Worm (Caenorhabditis elegans) whole organism, L2 larva: Measurements from ENCODE around the gene K10B3.5.
A peak's percentile ranks its signal among the peaks of the same experiment; 100 is the strongest.

Source experiments
- C34F6.9 ChIP-seq: fragments of 150-350 bp; optimal IDR thresholded peaks from 2 replicates; lab custom pipeline; 2014; ENCODE audit warnings: missing biosample characterization, missing genetic modification characterization
- F13H6.1 ChIP-seq: sonication (generic microtip); optimal IDR thresholded peaks from 2 replicates; lab custom pipeline; 2016; ENCODE audit warnings: missing genetic modification characterization, missing compliant biosample characterization
- R02D3.7 ChIP-seq: fragments of 150-350 bp; optimal IDR thresholded peaks from 2 replicates; lab custom pipeline; 2014; ENCODE audit warnings: missing biosample characterization, missing genetic modification characterization
- Y55F3AM.14 ChIP-seq: fragments of 200-800 bp; sonication (Bioruptor generic); optimal IDR thresholded peaks from 2 replicates; lab custom pipeline; 2018; ENCODE audit warnings: mild to moderate bottlenecking, missing genetic modification characterization, missing compliant biosample characterization
- ZK546.5 ChIP-seq: sonication (generic microtip); optimal IDR thresholded peaks from 2 replicates; lab custom pipeline; 2017; ENCODE audit warnings: missing biosample characterization, missing genetic modification characterization
- alr-1 ChIP-seq: fragments of 150-350 bp; optimal IDR thresholded peaks from 2 replicates; lab custom pipeline; 2014; ENCODE audit warnings: missing biosample characterization, missing genetic modification characterization
- aly-2 ChIP-seq: fragments of 150-350 bp; optimal IDR thresholded peaks from 2 replicates; lab custom pipeline; 2014; ENCODE audit warnings: missing biosample characterization, missing genetic modification characterization
- ama-1 ChIP-seq: fragments of 150-350 bp; optimal IDR thresholded peaks from 2 replicates; lab custom pipeline; 2018; ENCODE audit warnings: inconsistent platforms
- blmp-1 ChIP-seq: sonication (generic microtip); optimal IDR thresholded peaks from 2 replicates; lab custom pipeline; 2017; ENCODE audit warnings: missing genetic modification characterization, mild to moderate bottlenecking, missing compliant biosample characterization, antibody characterized with exemption, moderate library complexity; ENCODE audit not compliant: insufficient read depth
- ceh-16 ChIP-seq: fragments of 150-350 bp; optimal IDR thresholded peaks from 2 replicates; lab custom pipeline; 2014; ENCODE audit warnings: missing biosample characterization, missing genetic modification characterization
- ceh-82 ChIP-seq: fragments of 150-350 bp; optimal IDR thresholded peaks from 2 replicates; lab custom pipeline; 2014; ENCODE audit warnings: missing biosample characterization, missing genetic modification characterization
- crh-2 ChIP-seq: sonication (generic microtip); optimal IDR thresholded peaks from 2 replicates; lab custom pipeline; 2017; ENCODE audit warnings: missing biosample characterization, missing genetic modification characterization
- dmd-4 ChIP-seq: sonication (generic microtip); optimal IDR thresholded peaks from 2 replicates; lab custom pipeline; 2017; ENCODE audit warnings: missing biosample characterization, missing genetic modification characterization
- egl-27 ChIP-seq: sonication (generic microtip); optimal IDR thresholded peaks from 3 replicates; lab custom pipeline; 2017; ENCODE audit warnings: missing biosample characterization, missing genetic modification reagents, missing genetic modification characterization
- fos-1 ChIP-seq: fragments of 150-350 bp; optimal IDR thresholded peaks from 2 replicates; lab custom pipeline; 2014; ENCODE audit warnings: missing biosample characterization, missing genetic modification characterization
- gmeb-1 ChIP-seq: fragments of 150-350 bp; optimal IDR thresholded peaks from 2 replicates; lab custom pipeline; 2014; ENCODE audit warnings: missing biosample characterization, missing genetic modification characterization
- lin-11 ChIP-seq: fragments of 150-350 bp; sonication (generic microtip); optimal IDR thresholded peaks from 2 replicates; lab custom pipeline; 2014; ENCODE audit warnings: missing biosample characterization, missing genetic modification characterization, inconsistent platforms, mixed read lengths
- lin-13 ChIP-seq: fragments of 150-350 bp; optimal IDR thresholded peaks from 2 replicates; lab custom pipeline; 2014; ENCODE audit warnings: missing biosample characterization, missing genetic modification reagents, missing genetic modification characterization
- lin-39 ChIP-seq: fragments of 150-350 bp; optimal IDR thresholded peaks from 2 replicates; lab custom pipeline; 2014; ENCODE audit warnings: missing biosample characterization, missing genetic modification reagents, missing genetic modification characterization
- lsy-2 ChIP-seq, 2 experiments: fragments of 150-350 bp in 1 of 2; sonication (generic microtip) in 1 of 2; optimal IDR thresholded peaks; 2 replicates each; lab custom pipeline; 2014 to 2017; ENCODE audit warnings: missing biosample characterization in 2 of 2, missing genetic modification characterization in 2 of 2
- mab-5 ChIP-seq: fragments of 150-350 bp; optimal IDR thresholded peaks from 2 replicates; lab custom pipeline; 2014; ENCODE audit warnings: missing biosample characterization, missing genetic modification characterization
- mbf-1 ChIP-seq: sonication (generic microtip); optimal IDR thresholded peaks from 2 replicates; lab custom pipeline; 2017; ENCODE audit warnings: missing biosample characterization, missing genetic modification characterization
- mdl-1 ChIP-seq, 2 experiments: fragments of 150-350 bp in 1 of 2; sonication (generic microtip) in 1 of 2; optimal IDR thresholded peaks; 2 replicates each; lab custom pipeline; 2017; ENCODE audit warnings: missing biosample characterization in 2 of 2, missing genetic modification characterization in 2 of 2
- nhr-10 ChIP-seq: sonication (generic microtip); optimal IDR thresholded peaks from 2 replicates; lab custom pipeline; 2017; ENCODE audit warnings: missing biosample characterization, missing genetic modification characterization
- nhr-11 ChIP-seq: fragments of 150-350 bp; optimal IDR thresholded peaks from 2 replicates; lab custom pipeline; 2014; ENCODE audit warnings: missing biosample characterization, missing genetic modification characterization
- nhr-12 ChIP-seq: fragments of 150-350 bp; optimal IDR thresholded peaks from 2 replicates; lab custom pipeline; 2014; ENCODE audit warnings: missing biosample characterization, missing genetic modification characterization
- nhr-129 ChIP-seq: fragments of 150-350 bp; optimal IDR thresholded peaks from 2 replicates; lab custom pipeline; 2014; ENCODE audit warnings: missing biosample characterization, missing genetic modification characterization
- nhr-21 ChIP-seq: fragments of 150-350 bp; optimal IDR thresholded peaks from 2 replicates; lab custom pipeline; 2014; ENCODE audit warnings: missing biosample characterization, missing genetic modification characterization
- nhr-23 ChIP-seq: fragments of 150-350 bp; optimal IDR thresholded peaks from 2 replicates; lab custom pipeline; 2014; ENCODE audit warnings: missing biosample characterization, missing genetic modification reagents, missing genetic modification characterization
- nhr-237 ChIP-seq: fragments of 150-350 bp; optimal IDR thresholded peaks from 2 replicates; lab custom pipeline; 2014; ENCODE audit warnings: missing biosample characterization, missing genetic modification characterization
- nhr-25 ChIP-seq: fragments of 150-350 bp; sonication (generic microtip); optimal IDR thresholded peaks from 3 replicates; lab custom pipeline; 2014; ENCODE audit warnings: missing biosample characterization, missing genetic modification characterization
- nhr-6 ChIP-seq: fragments of 150-350 bp; optimal IDR thresholded peaks from 2 replicates; lab custom pipeline; 2014; ENCODE audit warnings: missing biosample characterization, missing genetic modification characterization
- nhr-77 ChIP-seq: fragments of 150-350 bp; optimal IDR thresholded peaks from 2 replicates; lab custom pipeline; 2014; ENCODE audit warnings: missing biosample characterization, missing genetic modification characterization
- peb-1 ChIP-seq: fragments of 150-350 bp; optimal IDR thresholded peaks from 2 replicates; lab custom pipeline; 2014; ENCODE audit warnings: missing biosample characterization, missing genetic modification characterization
- sem-4 ChIP-seq: fragments of 150-350 bp; optimal IDR thresholded peaks from 2 replicates; lab custom pipeline; 2014; ENCODE audit warnings: missing biosample characterization, missing genetic modification reagents, missing genetic modification characterization
- sma-3 ChIP-seq: sonication (generic microtip); optimal IDR thresholded peaks from 2 replicates; lab custom pipeline; 2016; ENCODE audit warnings: missing genetic modification reagents, missing genetic modification characterization, missing compliant biosample characterization
- sma-9 ChIP-seq, 2 experiments: fragments of 150-350 bp in 1 of 2; sonication (generic microtip) in 1 of 2; optimal IDR thresholded peaks; 2 replicates each; lab custom pipeline; 2014 to 2016; ENCODE audit warnings: missing genetic modification characterization in 2 of 2, mild to moderate bottlenecking in 1 of 2, missing biosample characterization in 1 of 2, missing compliant biosample characterization in 1 of 2, missing genetic modification reagents in 1 of 2, moderate library complexity in 1 of 2
- snpc-4 ChIP-seq: fragments of 150-350 bp; optimal IDR thresholded peaks from 2 replicates; lab custom pipeline; 2014; ENCODE audit warnings: missing biosample characterization, missing genetic modification characterization
- unc-39 ChIP-seq: fragments of 150-350 bp; optimal IDR thresholded peaks from 2 replicates; lab custom pipeline; 2014; ENCODE audit warnings: missing biosample characterization, missing genetic modification characterization
- unc-55 ChIP-seq: fragments of 150-350 bp; sonication (generic microtip); optimal IDR thresholded peaks from 3 replicates; lab custom pipeline; 2014; ENCODE audit warnings: missing biosample characterization, missing genetic modification reagents, missing genetic modification characterization
- unc-62 ChIP-seq: fragments of 150-350 bp; optimal IDR thresholded peaks from 2 replicates; lab custom pipeline; 2014; ENCODE audit warnings: missing biosample characterization, missing genetic modification reagents, missing genetic modification characterization
- zag-1 ChIP-seq: fragments of 150-350 bp; optimal IDR thresholded peaks from 2 replicates; lab custom pipeline; 2014; ENCODE audit warnings: missing biosample characterization, missing genetic modification characterization
- ztf-1 ChIP-seq: fragments of 200-800 bp; sonication (Bioruptor generic); conservative IDR thresholded peaks from 2 replicates; pipeline ENCODE4 v1.3.6; 2022; ENCODE audit warnings: missing genetic modification characterization, missing compliant biosample characterization

K10B3.5 gene

ce11 chrX:3094304-3094703 lies 12.0 kb downstream of the K10B3.5 start, which contains the start of gene wrt-2:
Gene wrt-2 (minus strand): TSS chrX:3094349.
- TF ChIP-seq aly-2 (no peak), zag-1 (tag; lab: Kevin White, UChicago) (no peak), egl-27 (no peak), crh-2 (no peak), fos-1 (tag; lab: Kevin White, UChicago) (no peak), ceh-82 (tag; lab: Kevin White, UChicago) (no peak), lin-39 (tag; lab: Kevin White, UChicago) (no peak), R02D3.7 (tag; lab: Kevin White, UChicago) (no peak), nhr-10 (tag; lab: Kevin White, UChicago) (no peak), blmp-1 (tag; lab: Kevin White, UChicago) (no peak), nhr-12 (tag; lab: Kevin White, UChicago) (no peak), lin-13 (GFP tag; lab: Kevin White, UChicago) (no peak), gmeb-1 (tag; lab: Kevin White, UChicago) (no peak), nhr-11 (tag; lab: Kevin White, UChicago) (no peak), snpc-4 (tag; lab: Kevin White, UChicago) (no peak)

DNA sequence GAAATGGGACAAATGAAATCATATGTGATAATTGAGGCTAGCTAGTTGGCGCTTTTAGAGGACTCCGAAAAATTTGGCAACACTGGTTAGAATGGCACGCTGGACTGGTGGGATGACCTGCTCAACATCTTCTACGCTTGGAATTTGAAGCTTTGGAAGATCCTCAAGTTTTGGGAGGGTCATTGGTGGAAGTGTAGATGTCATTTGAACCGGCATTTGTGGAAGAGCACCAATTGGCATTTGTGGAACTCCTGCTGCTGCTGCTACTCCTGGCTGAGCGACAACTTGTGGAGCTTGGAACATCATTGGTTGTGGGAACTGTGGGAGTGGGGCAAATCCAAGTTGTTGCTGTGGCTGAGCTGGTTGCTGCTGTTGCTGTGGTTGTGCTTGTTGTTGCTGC lies 13.8 kb downstream of the K10B3.5 start:
- no peak for TF ChIP-seq mdl-1 (tag; optimal IDR thresholded peaks at IDR 0.05; lab: Kevin White, UChicago)
- TF ChIP-seq nhr-129 (tag; lab: Kevin White, UChicago): peak; percentile 33

- TF ChIP-seq nhr-12 (tag; lab: Kevin White, UChicago) (no peak), C34F6.9 (tag; lab: Kevin White, UChicago) (no peak), nhr-129 (tag; lab: Kevin White, UChicago) (peak; percentile 13), nhr-10 (tag; lab: Kevin White, UChicago) (no peak), nhr-25 (tag; lab: Kevin White, UChicago) (no peak), lsy-2 (tag; optimal IDR thresholded peaks at IDR 0.05; lab: Kevin White, UChicago) (no peak)
These were observed 15.0 kb downstream of the K10B3.5 start for ce11 chrX:3091119-3091746.

- no peak for TF ChIP-seq dmd-4 (tag; lab: Kevin White, UChicago)
- no peak for TF ChIP-seq snpc-4 (tag; lab: Kevin White, UChicago)
- TF ChIP-seq Y55F3AM.14 (GFP tag; lab: Kevin White, UChicago): no peak
- no peak for TF ChIP-seq lin-13 (GFP tag; lab: Kevin White, UChicago)
- TF ChIP-seq sma-3 (GFP tag; lab: Kevin White, UChicago): peak; percentile 48
- TF ChIP-seq lin-11 (tag; lab: Kevin White, UChicago): peak; percentile 22
- TF ChIP-seq nhr-6: no peak
- peak; percentile 59 for TF ChIP-seq F13H6.1
- peak; percentile 78 for TF ChIP-seq nhr-129 (tag; lab: Kevin White, UChicago)
- TF ChIP-seq aly-2: no peak
- no peak for TF ChIP-seq ceh-82 (tag; lab: Kevin White, UChicago)
- no peak for TF ChIP-seq nhr-12 (tag; lab: Kevin White, UChicago)
- no peak for TF ChIP-seq egl-27
- TF ChIP-seq nhr-237 (tag; lab: Kevin White, UChicago): no peak
- TF ChIP-seq zag-1 (tag; lab: Kevin White, UChicago): peak; percentile 10
- no peak for TF ChIP-seq peb-1 (tag; lab: Kevin White, UChicago)
- TF ChIP-seq crh-2: peak; percentile 11
- TF ChIP-seq ZK546.5 (tag; lab: Kevin White, UChicago): no peak
- TF ChIP-seq nhr-11 (tag; lab: Kevin White, UChicago): no peak
- no peak for TF ChIP-seq nhr-23 (tag; lab: Kevin White, UChicago)
- TF ChIP-seq unc-62 (GFP tag; lab: Kevin White, UChicago): no peak
- no peak for TF ChIP-seq ama-1
- TF ChIP-seq sma-9 (GFP tag; optimal IDR thresholded peaks at IDR 0.05; lab: Kevin White, UChicago): peak; percentile 18
- no peak for TF ChIP-seq sma-9 (tag; optimal IDR thresholded peaks at IDR 0.05; lab: Kevin White, UChicago)
- peak; percentile 63 for TF ChIP-seq blmp-1 (tag; lab: Kevin White, UChicago)
- TF ChIP-seq mbf-1 (tag; lab: Kevin White, UChicago): no peak
- TF ChIP-seq R02D3.7 (tag; lab: Kevin White, UChicago): no peak
- TF ChIP-seq C34F6.9 (tag; lab: Kevin White, UChicago): peak; percentile 72
- peak in 1 of 2 experiments; percentile 6 for TF ChIP-seq mdl-1 (tag; optimal IDR thresholded peaks at IDR 0.05; lab: Kevin White, UChicago)
- TF ChIP-seq nhr-77 (tag; lab: Kevin White, UChicago): no peak
- TF ChIP-seq unc-39 (tag; lab: Kevin White, UChicago): no peak
- peak in 1 of 2 experiments; percentile 56 for TF ChIP-seq lsy-2 (tag; optimal IDR thresholded peaks at IDR 0.05; lab: Kevin White, UChicago)
- no peak for TF ChIP-seq sem-4 (tag; lab: Kevin White, UChicago)
- TF ChIP-seq nhr-25 (tag; lab: Kevin White, UChicago): peak; percentile 34
- no peak for TF ChIP-seq mab-5 (tag; lab: Kevin White, UChicago)
- TF ChIP-seq ceh-16 (tag; lab: Kevin White, UChicago): no peak
- TF ChIP-seq alr-1 (tag; lab: Kevin White, UChicago): no peak
- no peak for TF ChIP-seq ztf-1 (GFP tag; lab: Robert Waterston, UW)
- TF ChIP-seq nhr-21 (tag; lab: Kevin White, UChicago): peak; percentile 12
- no peak for TF ChIP-seq unc-55 (GFP tag; lab: Kevin White, UChicago)
These were observed 16.3 kb downstream of the K10B3.5 start for ce11 chrX:3089894-3090414.
